Worm (Caenorhabditis elegans) whole organism, early embryonic: ENCODE results near the gene luc-7L.

ENCODE experiments used
- F13C5.2 ChIP-seq: sonication (generic microtip); optimal IDR thresholded peaks from 2 replicates; lab custom pipeline; 2017; ENCODE audit warnings: mild to moderate bottlenecking, missing genetic modification characterization, inconsistent platforms, missing compliant biosample characterization
- sea-1 ChIP-seq: fragments of 200-800 bp; sonication (Bioruptor generic); conservative IDR thresholded peaks from 2 replicates; pipeline ENCODE4 v1.3.6; 2022; ENCODE audit warnings: missing genetic modification characterization, missing compliant biosample characterization

DNA sequence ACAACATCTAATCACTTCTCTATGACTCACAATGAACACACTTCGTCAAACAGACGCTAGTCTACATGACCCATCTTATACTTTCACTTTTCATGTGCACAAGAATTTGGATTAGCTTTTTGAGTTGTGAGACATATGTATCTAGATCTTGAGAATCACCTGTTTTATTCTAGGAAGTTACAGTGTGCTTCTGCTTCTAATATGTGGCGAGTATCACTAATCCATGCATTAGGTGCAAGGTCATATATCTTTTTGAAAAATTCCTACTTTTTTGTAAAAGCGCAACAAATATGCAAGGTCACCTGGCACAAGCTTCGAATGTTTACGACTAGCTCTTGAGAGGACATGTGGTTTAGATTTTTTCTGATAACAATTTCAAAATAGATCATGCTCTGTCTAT is 31.5 kb downstream of the luc-7L start:
- TF ChIP-seq F13C5.2 (tag; lab: Kevin White, UChicago) (no peak), sea-1 (GFP tag; lab: Robert Waterston, UW) (no peak)
